Fruit fly (Drosophila melanogaster) whole organism, wandering third instar larva: ENCODE data around the gene CG18063.
A peak's percentile ranks its signal among the peaks of the same experiment; 100 is the strongest.

Experiments used
- Abd-B ChIP-seq: fragments of >200 bp; optimal IDR thresholded peaks from 2 replicates; lab custom pipeline; 2017; ENCODE audit warnings: missing biosample characterization, missing genetic modification characterization
- CG32264 ChIP-seq: fragments of 200-800 bp; sonication (Bioruptor generic); optimal IDR thresholded peaks from 2 replicates; lab custom pipeline; 2016; ENCODE audit warnings: missing biosample characterization, missing genetic modification characterization
- CG9705 ChIP-seq: fragments of 200-800 bp; sonication (Bioruptor generic); optimal IDR thresholded peaks from 2 replicates; lab custom pipeline; 2018; ENCODE audit warnings: missing biosample characterization, mild to moderate bottlenecking, missing genetic modification characterization
- CrebA ChIP-seq: fragments of 200-800 bp; sonication (Bioruptor generic); optimal IDR thresholded peaks from 2 replicates; lab custom pipeline; 2016; ENCODE audit warnings: missing biosample characterization, mild to moderate bottlenecking, missing genetic modification characterization, borderline replicate concordance
- Dfd ChIP-seq: fragments of >200 bp; optimal IDR thresholded peaks from 2 replicates; lab custom pipeline; 2017; ENCODE audit warnings: missing biosample characterization, missing genetic modification characterization
- Dif ChIP-seq: fragments of 200-275, 200-300 bp; sonication (Bioruptor generic); optimal IDR thresholded peaks from 2 replicates; lab custom pipeline; 2018; ENCODE audit warnings: missing biosample characterization, missing genetic modification characterization; ENCODE audit not compliant: partially characterized antibody
- GATAd ChIP-seq: sonication (Bioruptor generic); optimal IDR thresholded peaks from 2 replicates; lab custom pipeline; 2016; ENCODE audit warnings: missing biosample characterization, missing genetic modification characterization
- HLH106 ChIP-seq: fragments of 200-800 bp; optimal IDR thresholded peaks from 3 replicates; lab custom pipeline; 2019; ENCODE audit warnings: missing biosample characterization, mild to moderate bottlenecking, missing genetic modification characterization, moderate library complexity
- Hnf4 ChIP-seq: fragments of 200-800 bp; sonication (Bioruptor generic); optimal IDR thresholded peaks from 2 replicates; lab custom pipeline; 2016; ENCODE audit warnings: missing biosample characterization, mild to moderate bottlenecking, missing genetic modification characterization
- Hr78 ChIP-seq: fragments of >200 bp; optimal IDR thresholded peaks from 2 replicates; lab custom pipeline; 2017; ENCODE audit warnings: missing biosample characterization, missing genetic modification characterization
- Hr83 ChIP-seq: fragments of 200-300 bp; sonication (Bioruptor generic); optimal IDR thresholded peaks from 2 replicates; lab custom pipeline; 2016; ENCODE audit warnings: missing biosample characterization, mild to moderate bottlenecking, missing genetic modification characterization, moderate library complexity; ENCODE audit not compliant: poor library complexity, severe bottlenecking
- Jra ChIP-seq: sonication (Bioruptor generic); optimal IDR thresholded peaks from 2 replicates; lab custom pipeline; 2016; ENCODE audit warnings: missing biosample characterization, missing genetic modification characterization
- Mio ChIP-seq: sonication (Bioruptor generic); optimal IDR thresholded peaks from 2 replicates; lab custom pipeline; 2016; ENCODE audit warnings: missing biosample characterization, missing genetic modification characterization
- Myc ChIP-seq: fragments of >200 bp; optimal IDR thresholded peaks from 2 replicates; lab custom pipeline; 2017
- N ChIP-seq: fragments of >200 bp; optimal IDR thresholded peaks from 2 replicates; lab custom pipeline; 2018; ENCODE audit warnings: missing biosample characterization, missing external identifiers, missing genetic modification characterization
- OdsH ChIP-seq: fragments of 200-800 bp; sonication (Bioruptor generic); optimal IDR thresholded peaks from 2 replicates; lab custom pipeline; 2016; ENCODE audit warnings: missing biosample characterization, mild to moderate bottlenecking, missing genetic modification characterization
- Rel ChIP-seq, 2 experiments: fragments of 200-800 bp; sonication (Bioruptor generic) in 1 of 2; optimal IDR thresholded peaks; 2 replicates in 1 of 2; 3 replicates in 1 of 2; lab custom pipeline; 2016 to 2019; ENCODE audit warnings: mild to moderate bottlenecking in 2 of 2, missing biosample characterization in 2 of 2, missing genetic modification characterization in 2 of 2, moderate library complexity in 1 of 2
- Sp1 ChIP-seq: fragments of 200-800 bp; sonication (Bioruptor generic); optimal IDR thresholded peaks from 3 replicates; lab custom pipeline; 2019; ENCODE audit warnings: missing biosample characterization, mild to moderate bottlenecking, missing genetic modification characterization, moderate library complexity
- Vsx2 ChIP-seq: fragments of 200-300, 225-300 bp; sonication (Bioruptor generic); optimal IDR thresholded peaks from 2 replicates; lab custom pipeline; 2018; ENCODE audit warnings: missing biosample characterization, missing genetic modification characterization; ENCODE audit not compliant: partially characterized antibody
- br ChIP-seq: fragments of 200-800 bp; sonication (Bioruptor generic); optimal IDR thresholded peaks from 2 replicates; lab custom pipeline; 2016; ENCODE audit warnings: missing biosample characterization, missing genetic modification characterization
- brk ChIP-seq: fragments of 200-800 bp; sonication (Bioruptor generic); optimal IDR thresholded peaks from 2 replicates; lab custom pipeline; 2016; ENCODE audit warnings: missing biosample characterization, mild to moderate bottlenecking, missing genetic modification characterization
- dl ChIP-seq, 2 experiments: fragments of 175-275, 200-275 bp in 1 of 2; fragments of 200-275 bp in 1 of 2; sonication (Bioruptor generic); optimal IDR thresholded peaks; lab custom pipeline; 2018; ENCODE audit warnings: mild to moderate bottlenecking in 2 of 2, missing biosample characterization in 2 of 2, missing genetic modification characterization in 2 of 2, moderate library complexity in 2 of 2; ENCODE audit not compliant: partially characterized antibody in 2 of 2, insufficient read depth in 1 of 2
- dmrt93B ChIP-seq: fragments of 200-800 bp; sonication (Bioruptor generic); optimal IDR thresholded peaks from 2 replicates; lab custom pipeline; 2018; ENCODE audit warnings: missing biosample characterization, mild to moderate bottlenecking, missing genetic modification characterization
- dsf ChIP-seq: sonication (Bioruptor generic); optimal IDR thresholded peaks from 2 replicates; lab custom pipeline; 2016; ENCODE audit warnings: missing biosample characterization, missing genetic modification characterization, borderline replicate concordance
- ey ChIP-seq: fragments of 200-800 bp; sonication (Bioruptor generic); optimal IDR thresholded peaks from 2 replicates; lab custom pipeline; 2016; ENCODE audit warnings: missing biosample characterization, missing genetic modification characterization
- foxo ChIP-seq, 2 experiments: fragments of 200-800 bp; sonication (Bioruptor generic); optimal IDR thresholded peaks; 2 replicates in 1 of 2; 3 replicates in 1 of 2; lab custom pipeline; 2016 to 2017; ENCODE audit warnings: missing biosample characterization in 2 of 2, missing genetic modification characterization in 2 of 2
- fru ChIP-seq: fragments of 200-800 bp; sonication (Bioruptor generic); optimal IDR thresholded peaks from 3 replicates; lab custom pipeline; 2016; ENCODE audit warnings: missing biosample characterization, mild to moderate bottlenecking, missing genetic modification characterization
- h ChIP-seq: fragments of 200-800 bp; sonication (Bioruptor generic); optimal IDR thresholded peaks from 3 replicates; lab custom pipeline; 2016; ENCODE audit warnings: missing biosample characterization, mild to moderate bottlenecking, missing genetic modification characterization
- jim ChIP-seq: fragments of 175-275, 200-325 bp; sonication (Bioruptor generic); optimal IDR thresholded peaks from 2 replicates; lab custom pipeline; 2016; ENCODE audit warnings: missing biosample characterization, mild to moderate bottlenecking, missing genetic modification characterization
- lola ChIP-seq: fragments of >200 bp; optimal IDR thresholded peaks from 2 replicates; lab custom pipeline; 2017; ENCODE audit warnings: missing biosample characterization, missing genetic modification characterization
- pan ChIP-seq: fragments of >200 bp; optimal IDR thresholded peaks from 2 replicates; lab custom pipeline; 2017
- psq ChIP-seq: fragments of 200-800 bp; sonication (Bioruptor generic); optimal IDR thresholded peaks from 3 replicates; lab custom pipeline; 2017; ENCODE audit warnings: missing biosample characterization, mild to moderate bottlenecking, missing genetic modification characterization, moderate library complexity
- rgr ChIP-seq: fragments of 200-800 bp; sonication (Bioruptor generic); optimal IDR thresholded peaks from 3 replicates; lab custom pipeline; 2016; ENCODE audit warnings: missing biosample characterization, mild to moderate bottlenecking, missing genetic modification characterization
- sage ChIP-seq: fragments of 200-800 bp; sonication (Bioruptor generic); optimal IDR thresholded peaks from 2 replicates; lab custom pipeline; 2016; ENCODE audit warnings: missing biosample characterization, mild to moderate bottlenecking, missing genetic modification characterization
- sv ChIP-seq: fragments of 200-800 bp; sonication (Bioruptor generic); optimal IDR thresholded peaks from 3 replicates; lab custom pipeline; 2016; ENCODE audit warnings: missing biosample characterization, missing genetic modification characterization
- tai ChIP-seq: sonication (Bioruptor generic); optimal IDR thresholded peaks from 2 replicates; lab custom pipeline; 2016; ENCODE audit warnings: missing biosample characterization, missing genetic modification characterization
- usp ChIP-seq: fragments of >200 bp; optimal IDR thresholded peaks from 2 replicates; lab custom pipeline; 2017; ENCODE audit warnings: missing biosample characterization, missing genetic modification characterization
- woc ChIP-seq: sonication (Bioruptor generic); optimal IDR thresholded peaks from 2 replicates; lab custom pipeline; 2016; ENCODE audit warnings: missing biosample characterization, mild to moderate bottlenecking, missing genetic modification characterization

CG18063 gene

DNA sequence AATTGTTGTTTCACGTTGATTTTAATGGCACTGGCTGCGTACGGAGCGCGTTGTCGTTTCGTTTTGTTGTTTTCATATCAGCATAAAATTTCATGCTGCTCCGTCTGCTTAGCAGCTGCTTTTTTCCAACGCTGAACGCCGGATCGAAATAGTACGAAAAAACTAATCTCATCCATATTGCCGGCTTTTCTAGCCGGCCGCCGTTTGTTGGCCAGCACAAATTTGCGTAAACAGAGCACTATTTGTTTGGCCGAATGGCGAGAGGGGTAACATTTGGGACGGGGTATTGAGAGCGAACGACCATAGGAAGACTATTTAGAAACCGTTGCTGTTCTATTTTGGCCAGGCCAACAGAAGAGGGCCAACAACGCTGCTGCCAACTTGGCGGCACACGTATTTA is 47.8 kb upstream of the CG18063 start:
- TF ChIP-seq CG9705 (GFP tag; lab: Kevin White, UChicago) (no peak), Hnf4 (GFP tag; lab: Kevin White, UChicago) (no peak)

DNA sequence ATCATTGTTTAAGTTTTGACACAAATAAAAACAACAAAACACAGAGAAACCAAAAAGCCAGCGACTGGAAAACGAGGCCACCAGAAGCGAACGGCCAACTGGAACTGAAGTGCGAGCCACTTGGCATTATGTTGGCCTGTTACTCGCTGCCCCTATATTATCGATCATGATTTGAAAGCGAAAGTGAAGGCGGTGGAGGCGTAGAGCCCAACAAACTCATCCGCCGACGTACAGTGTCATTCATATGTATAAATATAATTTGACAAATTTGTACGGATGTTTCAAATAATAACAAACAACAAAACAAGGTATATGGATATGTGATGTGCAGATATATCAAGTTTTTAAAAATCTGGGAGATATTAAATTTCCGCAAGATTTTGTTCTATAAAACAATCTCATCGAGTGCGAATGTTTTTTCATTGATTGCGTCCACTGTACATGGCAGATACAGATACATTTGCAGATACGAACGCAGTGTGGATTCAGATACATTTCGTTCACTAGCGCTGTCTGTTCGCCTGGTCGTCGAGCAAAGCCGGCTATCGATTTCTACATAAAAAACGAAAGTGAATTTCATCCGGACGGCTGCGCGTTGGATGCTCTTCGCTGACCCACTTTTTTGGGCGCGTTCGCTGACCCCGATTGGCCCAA is 46.6 kb upstream of the CG18063 start:
- TF ChIP-seq N (GFP tag; lab: Kevin White, UChicago) (no peak), Jra (peak; percentile 57), psq (peak; percentile 90), foxo (GFP tag; optimal IDR thresholded peaks at IDR 0.05; lab: Kevin White, UChicago) (peak; percentile 78 to 93), Abd-B (GFP tag; lab: Kevin White, UChicago) (no peak), Vsx2 (GFP tag; lab: Kevin White, UChicago) (peak; percentile 40), CG32264 (GFP tag; lab: Kevin White, UChicago) (peak; percentile 93), CG9705 (GFP tag; lab: Kevin White, UChicago) (peak; percentile 85), Hr83 (peak; percentile 43), dl (GFP tag; optimal IDR thresholded peaks at IDR 0.05; lab: Kevin White, UChicago; ENCODE audit: insufficient read depth in 1 of 2, partially characterized antibody in 2 of 2) (peak; percentile 20 to 36), lola (GFP tag; lab: Kevin White, UChicago) (no peak), Hnf4 (GFP tag; lab: Kevin White, UChicago) (peak; percentile 93), HLH106 (tag; lab: Kevin White, UChicago) (peak; percentile 93), Rel (GFP tag; optimal IDR thresholded peaks at IDR 0.05; lab: Kevin White, UChicago) (peak; percentile 84), Rel (tag; optimal IDR thresholded peaks at IDR 0.05; lab: Kevin White, UChicago) (peak; percentile 14), Dfd (peak; percentile 3), Hr78 (no peak), br (GFP tag; lab: Kevin White, UChicago) (peak; percentile 94), GATAd (GFP tag; lab: Kevin White, UChicago) (peak; percentile 32), Dif (peak; percentile 49), rgr (peak; percentile 97), sage (peak; percentile 89), woc (GFP tag; lab: Kevin White, UChicago) (peak; percentile 93), sv (peak; percentile 97), ey (peak; percentile 97), usp (GFP tag; lab: Kevin White, UChicago) (no peak), fru (GFP tag; lab: Kevin White, UChicago) (peak; percentile 97), pan (lab: Kevin White, UChicago) (no peak), dsf (GFP tag; lab: Kevin White, UChicago) (peak; percentile 75), OdsH (peak; percentile 98), brk (GFP tag; lab: Kevin White, UChicago) (peak; percentile 82), h (peak; percentile 94), Mio (peak; percentile 76), jim (GFP tag; lab: Kevin White, UChicago) (no peak), Myc (lab: Kevin White, UChicago) (no peak), dmrt93B (GFP tag; lab: Kevin White, UChicago) (peak; percentile 86), tai (peak; percentile 71), Sp1 (GFP tag; lab: Kevin White, UChicago) (peak; percentile 90), CrebA (GFP tag; lab: Kevin White, UChicago) (peak; percentile 72)

DNA sequence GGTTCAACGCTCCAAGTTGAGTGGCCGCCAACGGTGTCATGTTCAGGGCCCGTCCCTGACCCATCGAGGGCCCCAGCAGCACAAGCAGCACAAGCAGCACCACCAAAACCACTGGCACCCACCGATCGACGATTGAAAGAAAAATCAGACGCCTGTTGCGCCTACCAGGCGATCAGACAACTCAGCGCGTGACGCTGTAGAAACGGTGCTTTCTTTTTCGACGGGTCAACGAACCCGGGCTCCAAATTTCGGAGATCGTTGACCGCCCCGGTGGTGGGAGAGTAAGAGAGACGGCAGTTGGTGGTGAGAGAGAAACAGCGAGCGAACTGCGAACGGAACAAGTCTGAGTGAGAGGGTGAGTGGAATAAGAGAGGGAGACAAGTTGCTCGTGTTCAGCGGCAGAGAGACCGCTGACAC is 46.1 kb upstream of the CG18063 start:
- peak; percentile 89 for TF ChIP-seq Dif
- TF ChIP-seq OdsH = no peak
- no peak for TF ChIP-seq GATAd (GFP tag; lab: Kevin White, UChicago)
- no peak for TF ChIP-seq lola (GFP tag; lab: Kevin White, UChicago)
- TF ChIP-seq Dfd = no peak
- TF ChIP-seq foxo (GFP tag; optimal IDR thresholded peaks at IDR 0.05; lab: Kevin White, UChicago) = no peak
- no peak for TF ChIP-seq Abd-B (GFP tag; lab: Kevin White, UChicago)
- TF ChIP-seq usp (GFP tag; lab: Kevin White, UChicago) = no peak
- no peak for TF ChIP-seq N (GFP tag; lab: Kevin White, UChicago)
- no peak for TF ChIP-seq br (GFP tag; lab: Kevin White, UChicago)
- no peak for TF ChIP-seq Jra
- no peak for TF ChIP-seq Hr83
- TF ChIP-seq rgr = no peak
- TF ChIP-seq Hnf4 (GFP tag; lab: Kevin White, UChicago) = no peak
- no peak for TF ChIP-seq tai
- TF ChIP-seq fru (GFP tag; lab: Kevin White, UChicago) = no peak
- no peak for TF ChIP-seq Mio
- peak; percentile 84 for TF ChIP-seq Vsx2 (GFP tag; lab: Kevin White, UChicago)
- TF ChIP-seq h = peak; percentile 65
- TF ChIP-seq CG9705 (GFP tag; lab: Kevin White, UChicago) = no peak
- no peak for TF ChIP-seq dmrt93B (GFP tag; lab: Kevin White, UChicago)
- TF ChIP-seq dsf (GFP tag; lab: Kevin White, UChicago) = no peak
- no peak for TF ChIP-seq pan (lab: Kevin White, UChicago)
- TF ChIP-seq Hr78 = no peak
- no peak for TF ChIP-seq Myc (lab: Kevin White, UChicago)
- TF ChIP-seq dl (GFP tag; optimal IDR thresholded peaks at IDR 0.05; lab: Kevin White, UChicago; ENCODE audit: insufficient read depth in 1 of 2, partially characterized antibody in 2 of 2) = peak; percentile 89 to 95
- no peak for TF ChIP-seq sv
- TF ChIP-seq brk (GFP tag; lab: Kevin White, UChicago) = no peak
- TF ChIP-seq Rel (GFP tag; optimal IDR thresholded peaks at IDR 0.05; lab: Kevin White, UChicago) = no peak
- TF ChIP-seq Rel (tag; optimal IDR thresholded peaks at IDR 0.05; lab: Kevin White, UChicago) = peak; percentile 93
- TF ChIP-seq CG32264 (GFP tag; lab: Kevin White, UChicago) = no peak
- no peak for TF ChIP-seq HLH106 (tag; lab: Kevin White, UChicago)
- TF ChIP-seq, all 38 proteins: peak for 5
